Worm (Caenorhabditis elegans) whole organism, early embryonic: ENCODE data around the gene C01G10.17.

Experiments
- B0310.2 ChIP-seq: sonication (generic microtip); optimal IDR thresholded peaks from 2 replicates; lab custom pipeline; 2016; ENCODE audit warnings: mild to moderate bottlenecking, missing genetic modification characterization, missing compliant biosample characterization
- F13C5.2 ChIP-seq: sonication (generic microtip); optimal IDR thresholded peaks from 2 replicates; lab custom pipeline; 2017; ENCODE audit warnings: mild to moderate bottlenecking, missing genetic modification characterization, inconsistent platforms, missing compliant biosample characterization
- aly-1 ChIP-seq: sonication (generic microtip); optimal IDR thresholded peaks from 2 replicates; lab custom pipeline; 2016; ENCODE audit warnings: missing genetic modification characterization, missing compliant biosample characterization
- ama-1 ChIP-seq: fragments of 150-350 bp; optimal IDR thresholded peaks from 2 replicates; lab custom pipeline; 2014
- ceh-13 ChIP-seq: fragments of 200-800 bp; sonication (Bioruptor generic); optimal IDR thresholded peaks from 2 replicates; lab custom pipeline; 2018; ENCODE audit warnings: mild to moderate bottlenecking, missing genetic modification characterization, missing compliant biosample characterization
- ceh-36 ChIP-seq: sonication (generic microtip); optimal IDR thresholded peaks from 2 replicates; lab custom pipeline; 2016; ENCODE audit warnings: missing genetic modification characterization, inconsistent platforms, missing compliant biosample characterization
- flt-1 ChIP-seq: fragments of 200-800 bp; sonication (Bioruptor generic); IDR thresholded peaks from 2 replicates; pipeline ENCODE4 v1.3.6; 2022; ENCODE audit warnings: missing genetic modification characterization, missing compliant biosample characterization
- hmg-4 ChIP-seq: fragments of 200-800 bp; sonication (Bioruptor generic); optimal IDR thresholded peaks from 2 replicates; lab custom pipeline; 2018; ENCODE audit warnings: mild to moderate bottlenecking, missing genetic modification characterization, missing compliant biosample characterization
- pes-1 ChIP-seq: fragments of 200-800 bp; sonication (Bioruptor generic); IDR thresholded peaks from 2 replicates; pipeline ENCODE4 v1.3.6; 2022; ENCODE audit warnings: missing genetic modification reagents, missing genetic modification characterization, missing compliant biosample characterization
- scrt-1 ChIP-seq: fragments of 200-800 bp; sonication (Bioruptor generic); IDR thresholded peaks from 2 replicates; pipeline ENCODE4 v1.3.6; 2022; ENCODE audit warnings: missing genetic modification characterization, missing compliant biosample characterization
- sea-1 ChIP-seq: fragments of 200-800 bp; sonication (Bioruptor generic); conservative IDR thresholded peaks from 2 replicates; pipeline ENCODE4 v1.3.6; 2022; ENCODE audit warnings: missing genetic modification characterization, missing compliant biosample characterization
- tbx-11 ChIP-seq: fragments of 200-800 bp; sonication (Bioruptor generic); IDR thresholded peaks from 2 replicates; pipeline ENCODE4 v1.3.6; 2022; ENCODE audit warnings: missing genetic modification characterization, missing compliant biosample characterization
- tbx-37 ChIP-seq: fragments of 200-800 bp; sonication (Bioruptor generic); conservative IDR thresholded peaks from 2 replicates; pipeline ENCODE4 v1.3.6; 2022; ENCODE audit warnings: missing genetic modification reagents, missing genetic modification characterization, missing compliant biosample characterization

DNA sequence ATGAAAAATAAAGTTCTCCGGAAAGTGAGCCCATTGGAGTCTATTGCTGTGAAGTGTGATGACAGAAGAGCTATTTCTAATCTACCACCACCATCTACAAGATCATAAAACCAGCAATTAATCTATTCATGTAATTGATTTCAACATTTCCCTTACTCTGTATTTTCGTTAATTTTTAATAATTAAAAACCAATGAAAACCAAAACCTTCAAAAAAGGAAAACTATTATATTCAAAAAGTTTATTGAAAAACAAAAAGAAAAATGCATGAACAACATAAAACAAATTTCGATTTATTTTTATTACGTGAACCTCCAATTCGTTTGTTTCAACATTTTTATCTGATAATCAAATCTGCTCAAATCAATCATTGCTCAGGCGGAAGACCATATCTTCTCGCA is 8.9 kb downstream of the C01G10.17 start, which contains the start of gene C01G10.1:
- TF ChIP-seq aly-1 (no peak), ama-1 (lab: Kevin White, UChicago) (no peak), tbx-37 (GFP tag; lab: Robert Waterston, UW) (no peak), flt-1 (GFP tag; lab: Robert Waterston, UW) (no peak), ceh-13 (no peak), tbx-11 (GFP tag; lab: Robert Waterston, UW) (no peak), sea-1 (no peak), pes-1 (GFP tag; lab: Robert Waterston, UW) (no peak), F13C5.2 (tag; lab: Kevin White, UChicago) (no peak), hmg-4 (GFP tag; lab: Kevin White, UChicago) (no peak), scrt-1 (GFP tag; lab: Robert Waterston, UW) (no peak), ceh-36 (no peak), B0310.2 (tag; lab: Kevin White, UChicago) (no peak)
